Worm (Caenorhabditis elegans) whole organism, young adult: ENCODE measurements around the gene Y45F10B.8.

Experiments used
- F10E7.11 ChIP-seq: sonication (generic microtip); optimal IDR thresholded peaks from 2 replicates; lab custom pipeline; 2017; ENCODE audit warnings: mild to moderate bottlenecking, missing genetic modification characterization, moderate library complexity, missing compliant biosample characterization
- F23B12.7 ChIP-seq: sonication (generic microtip); optimal IDR thresholded peaks from 2 replicates; lab custom pipeline; 2017; ENCODE audit warnings: missing genetic modification characterization, mild to moderate bottlenecking, missing compliant biosample characterization, antibody characterized with exemption, moderate library complexity; ENCODE audit not compliant: insufficient read depth
- F49E8.2 ChIP-seq: sonication (generic microtip); optimal IDR thresholded peaks from 3 replicates; lab custom pipeline; 2017; ENCODE audit warnings: missing genetic modification characterization, mild to moderate bottlenecking, missing compliant biosample characterization, antibody characterized with exemption, moderate library complexity; ENCODE audit not compliant: insufficient read depth
- F55B11.4 ChIP-seq: sonication (generic microtip); optimal IDR thresholded peaks from 2 replicates; lab custom pipeline; 2016; ENCODE audit warnings: missing compliant biosample characterization, missing genetic modification characterization, borderline replicate concordance; ENCODE audit not compliant: insufficient read depth
- F57A8.1 ChIP-seq: fragments of 200-800 bp; sonication (Bioruptor generic); optimal IDR thresholded peaks from 2 replicates; lab custom pipeline; 2018; ENCODE audit warnings: mild to moderate bottlenecking, missing genetic modification characterization, moderate library complexity, missing compliant biosample characterization
- T26A5.8 ChIP-seq: sonication (generic microtip); optimal IDR thresholded peaks from 2 replicates; lab custom pipeline; 2016; ENCODE audit warnings: missing genetic modification characterization, missing compliant biosample characterization
- Y53F4B.3 ChIP-seq: fragments of 200-800 bp; sonication (Bioruptor generic); IDR thresholded peaks from 2 replicates; pipeline ENCODE4 v1.3.6; 2022; ENCODE audit warnings: missing genetic modification reagents, missing genetic modification characterization, missing compliant biosample characterization
- Y67H2A.10 ChIP-seq: fragments of 200-800 bp; sonication (Bioruptor generic); conservative IDR thresholded peaks from 2 replicates; pipeline ENCODE4 v1.3.6; 2022; ENCODE audit warnings: missing genetic modification reagents, missing genetic modification characterization, missing compliant biosample characterization
- Y79H2A.3 ChIP-seq: fragments of 200-800 bp; sonication (Bioruptor generic); conservative IDR thresholded peaks from 2 replicates; pipeline ENCODE4 v1.3.6; 2022; ENCODE audit warnings: missing genetic modification reagents, missing genetic modification characterization, missing compliant biosample characterization
- ama-1 ChIP-seq, 3 experiments: fragments of 150-350 bp in 1 of 3; sonication (generic microtip) in 2 of 3; optimal IDR thresholded peaks; 2 replicates each; lab custom pipeline; 2014 to 2018; ENCODE audit warnings: missing biosample characterization in 2 of 3, missing genetic modification characterization in 2 of 3, missing genetic modification reagents in 2 of 3
- athp-1 ChIP-seq: sonication (generic microtip); optimal IDR thresholded peaks from 2 replicates; lab custom pipeline; 2017; ENCODE audit warnings: mild to moderate bottlenecking, missing genetic modification characterization, missing compliant biosample characterization
- bed-2 ChIP-seq: fragments of 200-800 bp; sonication (Bioruptor generic); IDR thresholded peaks from 2 replicates; pipeline ENCODE4 v1.3.6; 2022; ENCODE audit warnings: missing genetic modification reagents, missing genetic modification characterization, missing compliant biosample characterization
- die-1 ChIP-seq: sonication (generic microtip); optimal IDR thresholded peaks from 2 replicates; lab custom pipeline; 2016; ENCODE audit warnings: missing genotype, mild to moderate bottlenecking, missing genetic modification characterization, missing compliant biosample characterization
- dox-1 ChIP-seq: fragments of 200-800 bp; sonication (Bioruptor generic); IDR thresholded peaks from 2 replicates; pipeline ENCODE4 v1.3.6; 2022; ENCODE audit warnings: missing genetic modification reagents, missing genetic modification characterization, missing compliant biosample characterization
- egrh-3 ChIP-seq: fragments of 200-800 bp; sonication (Bioruptor generic); IDR thresholded peaks from 2 replicates; pipeline ENCODE4 v1.3.6; 2022; ENCODE audit warnings: missing genetic modification reagents, missing genetic modification characterization, missing compliant biosample characterization
- hlh-12 ChIP-seq: sonication (generic microtip); optimal IDR thresholded peaks from 2 replicates; lab custom pipeline; 2016; ENCODE audit warnings: missing genetic modification characterization, missing compliant biosample characterization
- hlh-26 ChIP-seq: fragments of 200-800 bp; sonication (Bioruptor generic); conservative IDR thresholded peaks from 2 replicates; pipeline ENCODE4 v1.3.6; 2022; ENCODE audit warnings: missing genetic modification reagents, missing genetic modification characterization, missing compliant biosample characterization
- hmg-1.2 ChIP-seq: fragments of 200-800 bp; sonication (Bioruptor generic); IDR thresholded peaks from 2 replicates; pipeline ENCODE4 v1.3.6; 2022; ENCODE audit warnings: missing genetic modification reagents, missing genetic modification characterization, missing compliant biosample characterization
- let-526 ChIP-seq: fragments of 200-800 bp; sonication (Bioruptor generic); IDR thresholded peaks from 2 replicates; pipeline ENCODE4 v1.3.6; 2022; ENCODE audit warnings: missing genetic modification reagents, missing genetic modification characterization, missing compliant biosample characterization
- lin-26 ChIP-seq: fragments of 200-800 bp; sonication (Bioruptor generic); IDR thresholded peaks from 2 replicates; pipeline ENCODE4 v1.3.6; 2022; ENCODE audit warnings: missing genetic modification reagents, missing genetic modification characterization, missing compliant biosample characterization
- lin-54 ChIP-seq: fragments of 200-800 bp; sonication (Bioruptor generic); optimal IDR thresholded peaks from 2 replicates; lab custom pipeline; 2018; ENCODE audit warnings: mild to moderate bottlenecking, missing genetic modification characterization, missing compliant biosample characterization
- lir-1 ChIP-seq: fragments of 200-800 bp; sonication (Bioruptor generic); conservative IDR thresholded peaks from 2 replicates; pipeline ENCODE4 v1.3.6; 2022; ENCODE audit warnings: missing genetic modification reagents, missing genetic modification characterization, missing compliant biosample characterization
- lsy-27 ChIP-seq: sonication (generic microtip); optimal IDR thresholded peaks from 2 replicates; lab custom pipeline; 2017; ENCODE audit warnings: missing genetic modification characterization, mild to moderate bottlenecking, missing compliant biosample characterization, antibody characterized with exemption, missing genotype, borderline replicate concordance; ENCODE audit not compliant: insufficient read depth
- madf-10 ChIP-seq: sonication (generic microtip); optimal IDR thresholded peaks from 2 replicates; lab custom pipeline; 2016; ENCODE audit warnings: mild to moderate bottlenecking, missing genetic modification characterization, missing compliant biosample characterization
- mcd-1 ChIP-seq: fragments of 200-800 bp; sonication (Bioruptor generic); IDR thresholded peaks from 2 replicates; pipeline ENCODE4 v1.3.6; 2022; ENCODE audit warnings: missing genetic modification reagents, missing genetic modification characterization, missing compliant biosample characterization
- nhr-120 ChIP-seq: fragments of 200-800 bp; sonication (Bioruptor generic); IDR thresholded peaks from 2 replicates; pipeline ENCODE4 v1.3.6; 2022; ENCODE audit warnings: missing genetic modification characterization, missing compliant biosample characterization
- nhr-179 ChIP-seq: sonication (generic microtip); optimal IDR thresholded peaks from 2 replicates; lab custom pipeline; 2016; ENCODE audit warnings: mild to moderate bottlenecking, missing genetic modification characterization, missing compliant biosample characterization
- rpc-1 ChIP-seq, 2 experiments: fragments of 150-350 bp in 1 of 2; sonication (generic microtip) in 1 of 2; optimal IDR thresholded peaks; 2 replicates each; lab custom pipeline; 2014 to 2018; ENCODE audit warnings: missing biosample characterization in 1 of 2, missing genetic modification characterization in 1 of 2, missing genetic modification reagents in 1 of 2, missing genotype in 1 of 2
- snpc-1.1 ChIP-seq: sonication (generic microtip); optimal IDR thresholded peaks from 2 replicates; lab custom pipeline; 2017; ENCODE audit warnings: missing genetic modification characterization, mild to moderate bottlenecking, missing compliant biosample characterization, antibody characterized with exemption, moderate library complexity, missing genotype, missing genetic modification reagents; ENCODE audit not compliant: insufficient read depth
- snpc-1.3 ChIP-seq: sonication (generic microtip); optimal IDR thresholded peaks from 2 replicates; lab custom pipeline; 2017; ENCODE audit warnings: missing genetic modification characterization, mild to moderate bottlenecking, missing compliant biosample characterization, antibody characterized with exemption, moderate library complexity, missing genotype, missing genetic modification reagents; ENCODE audit not compliant: insufficient read depth
- snpc-4 ChIP-seq, 5 experiments: fragments of 150-350 bp in 1 of 5; sonication (generic microtip) in 4 of 5; optimal IDR thresholded peaks; 2 replicates each; lab custom pipeline; 2014 to 2018; ENCODE audit warnings: missing genetic modification characterization in 5 of 5, missing biosample characterization in 3 of 5, antibody characterized with exemption in 2 of 5, mild to moderate bottlenecking in 2 of 5, missing compliant biosample characterization in 2 of 5, missing genotype in 2 of 5, moderate library complexity in 2 of 5, missing genetic modification reagents in 1 of 5
- sptf-2 ChIP-seq: fragments of 200-800 bp; sonication (Bioruptor generic); optimal IDR thresholded peaks from 2 replicates; lab custom pipeline; 2018; ENCODE audit warnings: mild to moderate bottlenecking, missing genetic modification characterization, missing compliant biosample characterization
- unc-62 ChIP-seq: fragments of 150-350 bp; optimal IDR thresholded peaks from 2 replicates; lab custom pipeline; 2014; ENCODE audit warnings: missing biosample characterization, missing genetic modification reagents, missing genetic modification characterization
- xnd-1 ChIP-seq: sonication (generic microtip); optimal IDR thresholded peaks from 2 replicates; lab custom pipeline; 2016; ENCODE audit warnings: missing genotype, missing genetic modification reagents, missing genetic modification characterization, missing compliant biosample characterization
- zfh-2 ChIP-seq: fragments of 200-800 bp; sonication (Bioruptor generic); conservative IDR thresholded peaks from 2 replicates; pipeline ENCODE4 v1.3.6; 2022; ENCODE audit warnings: missing genetic modification reagents, missing genetic modification characterization, missing compliant biosample characterization
- ztf-28 ChIP-seq: fragments of 200-800 bp; sonication (Bioruptor generic); IDR thresholded peaks from 2 replicates; pipeline ENCODE4 v1.3.6; 2022; ENCODE audit warnings: missing genetic modification reagents, missing genetic modification characterization, missing compliant biosample characterization

Y45F10B.8 gene

DNA sequence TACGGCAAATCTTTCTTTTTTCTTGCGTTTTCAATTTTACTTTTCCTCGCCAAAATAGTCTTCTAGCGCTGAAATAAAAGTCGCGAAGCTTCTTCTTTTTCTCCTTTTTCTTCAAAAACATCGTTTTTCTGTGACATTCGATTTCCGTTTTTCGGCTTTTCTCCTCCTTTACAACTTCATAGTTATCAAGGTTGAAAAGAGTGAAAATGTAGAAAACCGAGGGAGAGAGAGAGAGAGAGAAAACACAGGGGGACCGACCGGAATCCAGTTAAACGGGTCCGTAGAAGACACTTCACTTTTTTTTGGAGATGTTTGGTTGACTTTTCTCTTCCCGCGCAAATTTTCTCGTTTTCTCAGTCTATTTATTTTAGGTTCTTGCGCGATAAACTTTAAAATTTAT lies 13.8 kb downstream of the Y45F10B.8 start (continued):
- TF ChIP-seq snpc-1.3 (tag; lab: Kevin White, UChicago), result no peak
- no peak for TF ChIP-seq hlh-12
- TF ChIP-seq F49E8.2 (tag; lab: Kevin White, UChicago), result no peak
- no peak for TF ChIP-seq die-1

DNA sequence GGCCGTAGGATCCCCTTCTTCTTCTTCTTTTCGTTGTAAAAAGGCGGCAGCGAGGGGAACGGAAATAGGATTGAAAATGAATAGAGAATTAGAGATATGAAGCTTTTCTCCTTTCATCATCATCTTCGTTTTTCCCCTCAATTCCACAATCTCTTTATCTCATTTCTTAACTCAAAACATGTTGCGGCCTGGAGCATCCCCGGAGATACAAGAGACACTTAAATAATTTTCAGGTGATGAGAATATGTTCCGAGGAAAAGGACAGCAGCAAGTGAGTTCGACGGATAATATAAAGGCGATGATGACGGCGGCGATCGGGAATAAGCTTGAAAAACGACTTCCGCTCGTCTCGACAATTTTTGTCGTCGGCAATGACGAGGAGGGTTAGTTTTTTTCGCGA lies 16.4 kb downstream of the Y45F10B.8 start, which contains the start of the genes Y45F10B.13 and qui-1:
Y45F10B.13 (minus strand) TSS at position 101 of the 400 bp plus-strand sequence.
qui-1 (plus strand) TSS at position 233 of the 400 bp plus-strand sequence.
- TF ChIP-seq rpc-1 (optimal IDR thresholded peaks at IDR 0.05; lab: Kevin White, UChicago) (no peak), rpc-1 (tag; optimal IDR thresholded peaks at IDR 0.05; lab: Kevin White, UChicago) (no peak), hlh-26 (GFP tag; lab: Robert Waterston, UW) (no peak), ztf-28 (GFP tag; lab: Robert Waterston, UW) (0 out of 2 replicates have a peak, but pooled peaks have one; percentile 39)

DNA sequence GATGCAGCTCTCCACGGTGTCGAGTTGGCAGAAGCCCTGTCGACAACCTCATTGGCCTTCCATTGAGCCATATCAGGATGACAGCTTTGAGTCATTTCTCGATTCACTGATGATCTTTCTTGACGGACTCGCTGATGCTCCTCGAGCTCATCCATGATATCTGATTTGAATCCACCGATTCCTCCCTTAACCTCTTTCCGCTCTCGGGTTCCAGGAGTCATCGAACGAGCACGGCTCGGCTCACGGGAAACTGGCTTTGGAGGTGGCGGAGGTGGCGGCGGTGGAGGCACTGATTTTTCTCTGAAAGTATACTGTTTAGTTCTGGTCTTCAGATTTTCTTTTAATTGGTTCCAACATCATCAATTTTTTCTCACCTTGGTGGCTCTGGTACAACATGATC lies 19.1 kb downstream of the Y45F10B.8 start:
- TF ChIP-seq zfh-2 (GFP tag; lab: Robert Waterston, UW) (peak; percentile 65; the same call in 1 of the 2 replicates), Y67H2A.10 (no peak), T26A5.8 (tag; lab: Kevin White, UChicago) (no peak), lir-1 (GFP tag; lab: Robert Waterston, UW) (no peak), nhr-179 (no peak)

DNA sequence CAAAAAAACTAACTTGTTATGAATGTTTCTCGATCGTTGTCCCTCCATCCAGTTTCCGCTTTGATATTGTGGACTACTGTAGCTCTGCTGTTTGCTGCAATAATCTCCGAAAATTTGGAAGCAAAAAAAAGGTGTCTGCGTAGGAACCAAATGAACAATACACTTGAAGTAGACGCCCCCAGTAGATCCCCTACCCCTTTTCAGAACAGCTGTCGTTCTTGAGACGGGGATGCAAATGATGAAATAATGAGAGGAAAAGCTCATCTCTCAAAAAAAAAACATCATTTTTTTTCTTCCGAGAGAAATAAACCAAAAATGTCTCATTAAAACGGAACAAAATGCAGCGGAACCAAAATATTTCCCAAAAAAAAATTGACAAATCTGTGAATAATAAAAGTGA lies 20.7 kb downstream of the Y45F10B.8 start:
- TF ChIP-seq unc-62, result no peak
- TF ChIP-seq lin-54 (GFP tag; lab: Kevin White, UChicago), result no peak
- TF ChIP-seq xnd-1 (tag; lab: Kevin White, UChicago), result no peak
- no peak for TF ChIP-seq snpc-1.1 (tag; lab: Kevin White, UChicago)
- no peak for TF ChIP-seq sptf-2 (GFP tag; lab: Kevin White, UChicago)
- TF ChIP-seq Y79H2A.3 (GFP tag; lab: Robert Waterston, UW), result no peak
- no peak for TF ChIP-seq let-526 (GFP tag; lab: Robert Waterston, UW)
- TF ChIP-seq nhr-120 (GFP tag; lab: Robert Waterston, UW), result no peak
- no peak for TF ChIP-seq snpc-4 (GFP tag; optimal IDR thresholded peaks at IDR 0.05; lab: Kevin White, UChicago)
- no peak for TF ChIP-seq snpc-4 (tag; optimal IDR thresholded peaks at IDR 0.05; lab: Kevin White, UChicago)
- TF ChIP-seq bed-2 (GFP tag; lab: Robert Waterston, UW), result no peak
- TF ChIP-seq Y53F4B.3 (GFP tag; lab: Robert Waterston, UW), result no peak
- no peak for TF ChIP-seq F23B12.7
- no peak for TF ChIP-seq lsy-27 (tag; lab: Kevin White, UChicago)
- no peak for TF ChIP-seq madf-10 (tag; lab: Kevin White, UChicago)

DNA sequence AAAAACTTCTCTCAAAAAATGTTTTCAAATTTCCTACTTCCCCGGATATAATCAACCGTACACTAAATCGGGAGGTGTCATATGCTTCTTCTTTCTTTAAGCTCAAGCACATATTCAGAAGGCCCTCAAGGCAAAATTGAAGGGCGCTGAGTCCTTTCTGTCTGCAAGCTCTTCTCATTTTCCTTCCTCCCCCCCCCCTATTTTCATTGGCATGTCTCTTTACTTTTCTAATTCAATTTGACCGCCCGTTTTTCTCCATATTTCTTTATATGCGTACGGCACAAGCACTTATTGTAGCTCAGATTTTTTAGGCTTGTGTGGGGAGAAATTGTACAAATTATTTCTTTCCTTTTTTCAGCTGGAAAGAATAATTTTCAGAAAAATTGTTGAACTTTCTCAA lies 22.6 kb downstream of the Y45F10B.8 start:
- TF ChIP-seq hmg-1.2 (GFP tag; lab: Robert Waterston, UW) (no peak), F10E7.11 (tag; lab: Kevin White, UChicago) (no peak), mcd-1 (no peak), F55B11.4 (tag; lab: Kevin White, UChicago) (no peak), F57A8.1 (GFP tag; lab: Kevin White, UChicago) (no peak), ama-1 (optimal IDR thresholded peaks at IDR 0.05; lab: Kevin White, UChicago) (no peak), ama-1 (GFP tag; optimal IDR thresholded peaks at IDR 0.05; lab: Kevin White, UChicago) (no peak), lin-26 (GFP tag; lab: Robert Waterston, UW) (no peak), hlh-26 (GFP tag; lab: Robert Waterston, UW) (no peak), dox-1 (GFP tag; lab: Robert Waterston, UW) (no peak), egrh-3 (GFP tag; lab: Robert Waterston, UW) (no peak), athp-1 (tag; lab: Kevin White, UChicago) (no peak)
